Worm (Caenorhabditis elegans) whole organism, L2 larva: Measurements from ENCODE around the gene T22B3.3.

ENCODE experiments used
- R02D3.7 ChIP-seq: fragments of 150-350 bp; optimal IDR thresholded peaks from 2 replicates; lab custom pipeline; 2014; ENCODE audit warnings: missing biosample characterization, missing genetic modification characterization
- blmp-1 ChIP-seq: sonication (generic microtip); optimal IDR thresholded peaks from 2 replicates; lab custom pipeline; 2017; ENCODE audit warnings: missing genetic modification characterization, mild to moderate bottlenecking, missing compliant biosample characterization, antibody characterized with exemption, moderate library complexity; ENCODE audit not compliant: insufficient read depth
- lin-13 ChIP-seq: fragments of 150-350 bp; optimal IDR thresholded peaks from 2 replicates; lab custom pipeline; 2014; ENCODE audit warnings: missing biosample characterization, missing genetic modification reagents, missing genetic modification characterization
- mab-5 ChIP-seq: fragments of 150-350 bp; optimal IDR thresholded peaks from 2 replicates; lab custom pipeline; 2014; ENCODE audit warnings: missing biosample characterization, missing genetic modification characterization
- mdl-1 ChIP-seq, 2 experiments: fragments of 150-350 bp in 1 of 2; sonication (generic microtip) in 1 of 2; optimal IDR thresholded peaks; 2 replicates each; lab custom pipeline; 2017; ENCODE audit warnings: missing biosample characterization in 2 of 2, missing genetic modification characterization in 2 of 2
- nhr-11 ChIP-seq: fragments of 150-350 bp; optimal IDR thresholded peaks from 2 replicates; lab custom pipeline; 2014; ENCODE audit warnings: missing biosample characterization, missing genetic modification characterization
- ztf-4 ChIP-seq: fragments of 150-350 bp; optimal IDR thresholded peaks from 2 replicates; lab custom pipeline; 2014; ENCODE audit warnings: missing biosample characterization, missing genetic modification characterization

DNA sequence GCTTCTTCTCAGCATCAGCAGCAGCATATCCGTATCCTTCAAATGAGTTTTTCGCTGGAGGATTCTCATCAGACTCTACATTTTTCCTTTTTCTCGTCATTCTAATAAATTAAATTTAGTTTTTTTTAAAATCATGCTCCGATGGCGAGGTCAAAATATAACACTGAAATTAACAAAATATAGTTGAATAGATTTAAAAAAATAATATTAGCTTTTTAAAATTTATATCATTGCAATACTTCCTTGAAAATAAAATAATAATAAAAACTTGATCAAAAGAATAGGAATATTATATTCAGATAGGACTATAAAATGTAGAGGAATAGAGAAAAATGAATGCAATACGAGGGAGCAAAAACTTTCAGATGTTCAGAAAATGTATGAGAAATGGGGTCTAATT is 15.6 kb downstream of the T22B3.3 start, which contains the start of gene ZK792.5:
- no peak for TF ChIP-seq mab-5 (tag; lab: Kevin White, UChicago)
- no peak for TF ChIP-seq R02D3.7
- TF ChIP-seq blmp-1 (tag; lab: Kevin White, UChicago), result no peak
- no peak for TF ChIP-seq ztf-4
- no peak for TF ChIP-seq lin-13 (GFP tag; lab: Kevin White, UChicago)
- no peak for TF ChIP-seq nhr-11 (tag; lab: Kevin White, UChicago)
- no peak for TF ChIP-seq mdl-1 (tag; optimal IDR thresholded peaks at IDR 0.05; lab: Kevin White, UChicago)
